Worm (Caenorhabditis elegans) whole organism, L2 larva: ENCODE data around the gene srd-38.

Experiments
- C34F6.9 ChIP-seq: fragments of 150-350 bp; optimal IDR thresholded peaks from 2 replicates; lab custom pipeline; 2014; ENCODE audit warnings: missing biosample characterization, missing genetic modification characterization
- F13H6.1 ChIP-seq: sonication (generic microtip); optimal IDR thresholded peaks from 2 replicates; lab custom pipeline; 2016; ENCODE audit warnings: missing genetic modification characterization, missing compliant biosample characterization
- R02D3.7 ChIP-seq: fragments of 150-350 bp; optimal IDR thresholded peaks from 2 replicates; lab custom pipeline; 2014; ENCODE audit warnings: missing biosample characterization, missing genetic modification characterization
- Y55F3AM.14 ChIP-seq: fragments of 200-800 bp; sonication (Bioruptor generic); optimal IDR thresholded peaks from 2 replicates; lab custom pipeline; 2018; ENCODE audit warnings: mild to moderate bottlenecking, missing genetic modification characterization, missing compliant biosample characterization
- ZK546.5 ChIP-seq: sonication (generic microtip); optimal IDR thresholded peaks from 2 replicates; lab custom pipeline; 2017; ENCODE audit warnings: missing biosample characterization, missing genetic modification characterization
- aly-2 ChIP-seq: fragments of 150-350 bp; optimal IDR thresholded peaks from 2 replicates; lab custom pipeline; 2014; ENCODE audit warnings: missing biosample characterization, missing genetic modification characterization
- blmp-1 ChIP-seq: sonication (generic microtip); optimal IDR thresholded peaks from 2 replicates; lab custom pipeline; 2017; ENCODE audit warnings: missing genetic modification characterization, mild to moderate bottlenecking, missing compliant biosample characterization, antibody characterized with exemption, moderate library complexity; ENCODE audit not compliant: insufficient read depth
- ceh-16 ChIP-seq: fragments of 150-350 bp; optimal IDR thresholded peaks from 2 replicates; lab custom pipeline; 2014; ENCODE audit warnings: missing biosample characterization, missing genetic modification characterization
- ceh-82 ChIP-seq: fragments of 150-350 bp; optimal IDR thresholded peaks from 2 replicates; lab custom pipeline; 2014; ENCODE audit warnings: missing biosample characterization, missing genetic modification characterization
- crh-2 ChIP-seq: sonication (generic microtip); optimal IDR thresholded peaks from 2 replicates; lab custom pipeline; 2017; ENCODE audit warnings: missing biosample characterization, missing genetic modification characterization
- dmd-4 ChIP-seq: sonication (generic microtip); optimal IDR thresholded peaks from 2 replicates; lab custom pipeline; 2017; ENCODE audit warnings: missing biosample characterization, missing genetic modification characterization
- egl-27 ChIP-seq: sonication (generic microtip); optimal IDR thresholded peaks from 3 replicates; lab custom pipeline; 2017; ENCODE audit warnings: missing biosample characterization, missing genetic modification reagents, missing genetic modification characterization
- elt-1 ChIP-seq: fragments of 150-350 bp; optimal IDR thresholded peaks from 2 replicates; lab custom pipeline; 2014; ENCODE audit warnings: missing biosample characterization, missing genetic modification characterization
- elt-3 ChIP-seq: sonication (generic microtip); optimal IDR thresholded peaks from 2 replicates; lab custom pipeline; 2017; ENCODE audit warnings: missing biosample characterization, missing genetic modification characterization
- fos-1 ChIP-seq: fragments of 150-350 bp; optimal IDR thresholded peaks from 2 replicates; lab custom pipeline; 2014; ENCODE audit warnings: missing biosample characterization, missing genetic modification characterization
- gmeb-1 ChIP-seq: fragments of 150-350 bp; optimal IDR thresholded peaks from 2 replicates; lab custom pipeline; 2014; ENCODE audit warnings: missing biosample characterization, missing genetic modification characterization
- lin-11 ChIP-seq: fragments of 150-350 bp; sonication (generic microtip); optimal IDR thresholded peaks from 2 replicates; lab custom pipeline; 2014; ENCODE audit warnings: missing biosample characterization, missing genetic modification characterization, inconsistent platforms, mixed read lengths
- lin-13 ChIP-seq: fragments of 150-350 bp; optimal IDR thresholded peaks from 2 replicates; lab custom pipeline; 2014; ENCODE audit warnings: missing biosample characterization, missing genetic modification reagents, missing genetic modification characterization
- lsy-2 ChIP-seq, 2 experiments: fragments of 150-350 bp in 1 of 2; sonication (generic microtip) in 1 of 2; optimal IDR thresholded peaks; 2 replicates each; lab custom pipeline; 2014 to 2017; ENCODE audit warnings: missing biosample characterization in 2 of 2, missing genetic modification characterization in 2 of 2
- mab-5 ChIP-seq: fragments of 150-350 bp; optimal IDR thresholded peaks from 2 replicates; lab custom pipeline; 2014; ENCODE audit warnings: missing biosample characterization, missing genetic modification characterization
- mbf-1 ChIP-seq: sonication (generic microtip); optimal IDR thresholded peaks from 2 replicates; lab custom pipeline; 2017; ENCODE audit warnings: missing biosample characterization, missing genetic modification characterization
- mdl-1 ChIP-seq, 2 experiments: fragments of 150-350 bp in 1 of 2; sonication (generic microtip) in 1 of 2; optimal IDR thresholded peaks; 2 replicates each; lab custom pipeline; 2017; ENCODE audit warnings: missing biosample characterization in 2 of 2, missing genetic modification characterization in 2 of 2
- nhr-10 ChIP-seq: sonication (generic microtip); optimal IDR thresholded peaks from 2 replicates; lab custom pipeline; 2017; ENCODE audit warnings: missing biosample characterization, missing genetic modification characterization
- nhr-11 ChIP-seq: fragments of 150-350 bp; optimal IDR thresholded peaks from 2 replicates; lab custom pipeline; 2014; ENCODE audit warnings: missing biosample characterization, missing genetic modification characterization
- nhr-129 ChIP-seq: fragments of 150-350 bp; optimal IDR thresholded peaks from 2 replicates; lab custom pipeline; 2014; ENCODE audit warnings: missing biosample characterization, missing genetic modification characterization
- nhr-21 ChIP-seq: fragments of 150-350 bp; optimal IDR thresholded peaks from 2 replicates; lab custom pipeline; 2014; ENCODE audit warnings: missing biosample characterization, missing genetic modification characterization
- nhr-23 ChIP-seq: fragments of 150-350 bp; optimal IDR thresholded peaks from 2 replicates; lab custom pipeline; 2014; ENCODE audit warnings: missing biosample characterization, missing genetic modification reagents, missing genetic modification characterization
- nhr-237 ChIP-seq: fragments of 150-350 bp; optimal IDR thresholded peaks from 2 replicates; lab custom pipeline; 2014; ENCODE audit warnings: missing biosample characterization, missing genetic modification characterization
- nhr-25 ChIP-seq: fragments of 150-350 bp; sonication (generic microtip); optimal IDR thresholded peaks from 3 replicates; lab custom pipeline; 2014; ENCODE audit warnings: missing biosample characterization, missing genetic modification characterization
- nhr-6 ChIP-seq: fragments of 150-350 bp; optimal IDR thresholded peaks from 2 replicates; lab custom pipeline; 2014; ENCODE audit warnings: missing biosample characterization, missing genetic modification characterization
- nhr-77 ChIP-seq: fragments of 150-350 bp; optimal IDR thresholded peaks from 2 replicates; lab custom pipeline; 2014; ENCODE audit warnings: missing biosample characterization, missing genetic modification characterization
- sem-4 ChIP-seq: fragments of 150-350 bp; optimal IDR thresholded peaks from 2 replicates; lab custom pipeline; 2014; ENCODE audit warnings: missing biosample characterization, missing genetic modification reagents, missing genetic modification characterization
- skn-1 ChIP-seq: sonication (generic microtip); optimal IDR thresholded peaks from 2 replicates; lab custom pipeline; 2017; ENCODE audit warnings: missing biosample characterization, missing genetic modification characterization
- sma-3 ChIP-seq: sonication (generic microtip); optimal IDR thresholded peaks from 2 replicates; lab custom pipeline; 2016; ENCODE audit warnings: missing genetic modification reagents, missing genetic modification characterization, missing compliant biosample characterization
- sma-9 ChIP-seq, 2 experiments: fragments of 150-350 bp in 1 of 2; sonication (generic microtip) in 1 of 2; optimal IDR thresholded peaks; 2 replicates each; lab custom pipeline; 2014 to 2016; ENCODE audit warnings: missing genetic modification characterization in 2 of 2, mild to moderate bottlenecking in 1 of 2, missing biosample characterization in 1 of 2, missing compliant biosample characterization in 1 of 2, missing genetic modification reagents in 1 of 2, moderate library complexity in 1 of 2
- unc-39 ChIP-seq: fragments of 150-350 bp; optimal IDR thresholded peaks from 2 replicates; lab custom pipeline; 2014; ENCODE audit warnings: missing biosample characterization, missing genetic modification characterization
- unc-55 ChIP-seq: fragments of 150-350 bp; sonication (generic microtip); optimal IDR thresholded peaks from 3 replicates; lab custom pipeline; 2014; ENCODE audit warnings: missing biosample characterization, missing genetic modification reagents, missing genetic modification characterization
- unc-62 ChIP-seq: fragments of 150-350 bp; optimal IDR thresholded peaks from 2 replicates; lab custom pipeline; 2014; ENCODE audit warnings: missing biosample characterization, missing genetic modification reagents, missing genetic modification characterization
- zag-1 ChIP-seq: fragments of 150-350 bp; optimal IDR thresholded peaks from 2 replicates; lab custom pipeline; 2014; ENCODE audit warnings: missing biosample characterization, missing genetic modification characterization
- ztf-11 ChIP-seq: sonication (generic microtip); optimal IDR thresholded peaks from 2 replicates; lab custom pipeline; 2017; ENCODE audit warnings: missing biosample characterization, missing genetic modification characterization

Gene srd-38

DNA sequence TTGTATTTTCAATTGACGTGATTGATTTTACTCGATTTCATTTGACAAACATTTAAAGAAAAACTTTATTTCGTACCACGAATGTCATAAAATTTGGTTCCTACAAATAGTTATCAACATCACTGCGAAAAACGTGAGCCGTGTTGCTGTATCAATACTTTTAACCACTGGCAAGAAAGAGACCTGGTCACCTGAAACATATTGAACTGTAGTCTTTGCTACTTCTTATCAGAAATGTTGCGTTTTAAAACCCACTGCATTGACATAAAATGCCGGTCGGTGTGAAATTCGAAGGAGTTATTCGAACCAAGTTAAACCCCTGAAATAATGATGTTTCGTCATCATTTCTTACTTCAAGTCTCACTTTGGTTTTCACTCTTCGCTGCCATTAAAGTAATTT is 44.0 kb upstream of the srd-38 start:
- TF ChIP-seq ceh-16 (tag; lab: Kevin White, UChicago): no peak
- TF ChIP-seq sma-9 (GFP tag; optimal IDR thresholded peaks at IDR 0.05; lab: Kevin White, UChicago): peak; percentile 44
- TF ChIP-seq sma-9 (tag; optimal IDR thresholded peaks at IDR 0.05; lab: Kevin White, UChicago): no peak
- no peak for TF ChIP-seq lsy-2 (tag; optimal IDR thresholded peaks at IDR 0.05; lab: Kevin White, UChicago)
- peak; percentile 26 for TF ChIP-seq fos-1 (tag; lab: Kevin White, UChicago)
- peak; percentile 14 for TF ChIP-seq gmeb-1
- TF ChIP-seq ztf-11 (tag; lab: Kevin White, UChicago): no peak

DNA sequence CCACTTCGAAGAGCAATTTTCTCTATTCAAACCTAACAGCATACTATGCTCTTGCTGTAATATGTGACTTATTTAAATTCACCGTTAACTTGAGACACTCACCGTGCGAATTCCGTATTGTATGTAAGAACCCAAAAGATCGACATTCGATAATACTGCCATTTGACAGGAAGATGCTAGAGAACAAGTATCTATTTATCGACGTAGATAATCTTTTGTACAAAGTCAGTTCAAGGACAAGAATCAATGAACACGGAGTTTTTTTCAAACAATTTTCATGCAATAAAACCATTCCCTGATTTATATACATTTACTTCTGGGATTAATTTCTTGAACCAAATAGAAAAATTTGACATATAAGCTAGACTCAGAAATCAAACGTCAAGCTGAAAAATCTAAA is 43.3 kb upstream of the srd-38 start, which contains the start of gene K08H2.7:
K08H2.7 (minus strand) TSS at position 173 of the 400 bp plus-strand sequence.
- TF ChIP-seq nhr-10 (tag; lab: Kevin White, UChicago) (no peak), elt-1 (peak; percentile 91), nhr-77 (tag; lab: Kevin White, UChicago) (no peak), nhr-25 (tag; lab: Kevin White, UChicago) (peak; percentile 55), Y55F3AM.14 (no peak), nhr-23 (tag; lab: Kevin White, UChicago) (peak; percentile 43), ceh-16 (tag; lab: Kevin White, UChicago) (peak; percentile 23), sma-9 (GFP tag; optimal IDR thresholded peaks at IDR 0.05; lab: Kevin White, UChicago) (peak; percentile 81), sma-9 (tag; optimal IDR thresholded peaks at IDR 0.05; lab: Kevin White, UChicago) (no peak)

- TF ChIP-seq R02D3.7 (no peak), C34F6.9 (no peak), sma-3 (no peak), nhr-6 (tag; lab: Kevin White, UChicago) (no peak), unc-62 (GFP tag; lab: Kevin White, UChicago) (no peak), mbf-1 (tag; lab: Kevin White, UChicago) (no peak), Y55F3AM.14 (no peak), lin-13 (GFP tag; lab: Kevin White, UChicago) (no peak)
Observed at ce11 chrX:13249102-13249501, 42.5 kb upstream of the srd-38 start.

ce11 chrX:13250163-13250562 is 41.4 kb upstream of the srd-38 start:
- TF ChIP-seq sma-9 (GFP tag; optimal IDR thresholded peaks at IDR 0.05; lab: Kevin White, UChicago): peak; percentile 85
- TF ChIP-seq sma-9 (tag; optimal IDR thresholded peaks at IDR 0.05; lab: Kevin White, UChicago): no peak
- peak; percentile 79 for TF ChIP-seq nhr-25 (tag; lab: Kevin White, UChicago)
- peak; percentile 71 for TF ChIP-seq crh-2 (tag; lab: Kevin White, UChicago)
- no peak for TF ChIP-seq skn-1 (tag; lab: Kevin White, UChicago)
- peak; percentile 14 for TF ChIP-seq sem-4 (tag; lab: Kevin White, UChicago)
- peak; percentile 36 for TF ChIP-seq Y55F3AM.14
- no peak for TF ChIP-seq egl-27 (tag; lab: Kevin White, UChicago)
- no peak for TF ChIP-seq nhr-11 (tag; lab: Kevin White, UChicago)
- TF ChIP-seq mdl-1 (tag; optimal IDR thresholded peaks at IDR 0.05; lab: Kevin White, UChicago): peak; percentile 40 to 69
- TF ChIP-seq gmeb-1: peak; percentile 61
- TF ChIP-seq R02D3.7: no peak
- peak; percentile 70 for TF ChIP-seq sma-3
- TF ChIP-seq elt-3 (tag; lab: Kevin White, UChicago): no peak
- TF ChIP-seq nhr-129 (tag; lab: Kevin White, UChicago): peak; percentile 66
- TF ChIP-seq blmp-1: peak; percentile 70
- peak; percentile 54 for TF ChIP-seq fos-1 (tag; lab: Kevin White, UChicago)
- peak; percentile 76 for TF ChIP-seq F13H6.1 (tag; lab: Kevin White, UChicago)
- TF ChIP-seq nhr-21: peak; percentile 6
- TF ChIP-seq, all 48 proteins: peak for 13

DNA sequence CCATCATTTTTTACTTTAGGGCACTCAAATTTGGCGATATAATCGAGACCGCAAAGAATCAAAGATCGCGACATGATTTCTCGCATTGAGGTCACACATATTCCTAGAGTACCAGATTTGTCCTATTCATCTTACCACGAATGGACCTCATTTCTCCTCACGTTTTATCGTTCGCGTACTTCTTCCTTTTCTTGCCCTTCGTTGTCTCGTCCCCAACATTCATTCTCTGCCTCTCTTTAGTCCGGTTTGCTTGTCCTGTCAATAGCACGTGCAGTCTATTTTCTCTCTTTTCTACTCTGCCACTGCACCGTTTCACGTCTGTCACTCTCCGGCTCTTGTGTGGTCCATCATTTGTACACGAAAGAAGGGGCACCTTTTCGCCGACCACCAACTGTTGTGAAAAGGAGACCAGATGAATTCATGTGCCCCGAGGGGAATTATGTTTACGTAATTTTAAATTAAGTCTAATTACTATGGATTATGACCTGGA is 40.2 kb upstream of the srd-38 start:
- no peak for TF ChIP-seq unc-62 (GFP tag; lab: Kevin White, UChicago)
- TF ChIP-seq gmeb-1: peak; percentile 35
- peak; percentile 83 for TF ChIP-seq sma-9 (GFP tag; optimal IDR thresholded peaks at IDR 0.05; lab: Kevin White, UChicago)
- no peak for TF ChIP-seq sma-9 (tag; optimal IDR thresholded peaks at IDR 0.05; lab: Kevin White, UChicago)
- peak; percentile 74 for TF ChIP-seq crh-2 (tag; lab: Kevin White, UChicago)
- TF ChIP-seq nhr-237: no peak
- TF ChIP-seq sma-3: peak; percentile 63
- TF ChIP-seq nhr-129 (tag; lab: Kevin White, UChicago): peak; percentile 94
- no peak for TF ChIP-seq aly-2 (tag; lab: Kevin White, UChicago)
- peak; percentile 44 for TF ChIP-seq zag-1 (tag; lab: Kevin White, UChicago)
- no peak for TF ChIP-seq mbf-1 (tag; lab: Kevin White, UChicago)
- TF ChIP-seq unc-39 (tag; lab: Kevin White, UChicago): no peak
- TF ChIP-seq nhr-10 (tag; lab: Kevin White, UChicago): no peak
- no peak for TF ChIP-seq dmd-4 (tag; lab: Kevin White, UChicago)
- TF ChIP-seq elt-3 (tag; lab: Kevin White, UChicago): no peak
- no peak for TF ChIP-seq ztf-11 (tag; lab: Kevin White, UChicago)
- TF ChIP-seq nhr-77 (tag; lab: Kevin White, UChicago): no peak
- TF ChIP-seq egl-27 (tag; lab: Kevin White, UChicago): peak; percentile 25
- TF ChIP-seq unc-55 (GFP tag; lab: Kevin White, UChicago): peak; percentile 37
- peak; percentile 63 for TF ChIP-seq lin-11
- no peak for TF ChIP-seq skn-1 (tag; lab: Kevin White, UChicago)
- TF ChIP-seq F13H6.1 (tag; lab: Kevin White, UChicago): peak; percentile 78
- TF ChIP-seq elt-1: peak; percentile 92
- TF ChIP-seq nhr-21: peak; percentile 69
- peak; percentile 1 for TF ChIP-seq Y55F3AM.14
- TF ChIP-seq ceh-82 (tag; lab: Kevin White, UChicago): no peak
- TF ChIP-seq nhr-11 (tag; lab: Kevin White, UChicago): no peak
- TF ChIP-seq mab-5 (tag; lab: Kevin White, UChicago): peak; percentile 1
- TF ChIP-seq ZK546.5: no peak
- TF ChIP-seq lin-13 (GFP tag; lab: Kevin White, UChicago): peak; percentile 16
